Worm (Caenorhabditis elegans) whole organism, L1 larva: ENCODE results near the gene F57G12.2.

Experiments
- Y116A8C.19 ChIP-seq: sonication (generic microtip); optimal IDR thresholded peaks from 2 replicates; lab custom pipeline; 2016; ENCODE audit warnings: missing compliant biosample characterization, missing genetic modification characterization, borderline replicate concordance
- aly-2 ChIP-seq: fragments of 150-350 bp; optimal IDR thresholded peaks from 2 replicates; lab custom pipeline; 2014; ENCODE audit warnings: missing biosample characterization, missing genetic modification characterization
- dpl-1 ChIP-seq, 3 experiments: fragments of 150-350 bp in 2 of 3; sonication (generic microtip) in 1 of 3; optimal IDR thresholded peaks; 2 replicates each; lab custom pipeline; 2014 to 2017; ENCODE audit warnings: missing biosample characterization in 3 of 3, missing genetic modification characterization in 3 of 3, missing genetic modification reagents in 3 of 3
- efl-1 ChIP-seq, 4 experiments: fragments of 150-350 bp; optimal IDR thresholded peaks in 3 of 4; peaks in 1 of 4; 1 replicate in 1 of 4; 2 replicates in 3 of 4; lab custom pipeline; 2014; ENCODE audit warnings: missing biosample characterization in 2 of 4, missing genetic modification characterization in 2 of 4, missing genetic modification reagents in 2 of 4
- fkh-4 ChIP-seq: sonication (generic microtip); optimal IDR thresholded peaks from 2 replicates; lab custom pipeline; 2016; ENCODE audit warnings: missing compliant biosample characterization, missing genetic modification characterization, borderline replicate concordance
- jun-1 ChIP-seq: fragments of 150-350 bp; optimal IDR thresholded peaks from 2 replicates; lab custom pipeline; 2014; ENCODE audit warnings: missing biosample characterization, missing genetic modification reagents, missing genetic modification characterization
- mdl-1 ChIP-seq, 2 experiments: fragments of 150-350 bp; optimal IDR thresholded peaks; 2 replicates each; lab custom pipeline; 2014 to 2017; ENCODE audit warnings: missing biosample characterization in 2 of 2, missing genetic modification characterization in 2 of 2, inconsistent platforms in 1 of 2
- snpc-4 ChIP-seq: fragments of 150-350 bp; optimal IDR thresholded peaks from 2 replicates; lab custom pipeline; 2014; ENCODE audit warnings: missing biosample characterization, missing genetic modification characterization
- tbx-2 ChIP-seq: sonication (generic microtip); optimal IDR thresholded peaks from 2 replicates; lab custom pipeline; 2016; ENCODE audit warnings: missing genetic modification characterization, missing compliant biosample characterization
- unc-62 ChIP-seq: fragments of 150-350 bp; optimal IDR thresholded peaks from 2 replicates; lab custom pipeline; 2014; ENCODE audit warnings: missing biosample characterization, missing genetic modification reagents, missing genetic modification characterization
- ztf-4 ChIP-seq: fragments of 150-350 bp; optimal IDR thresholded peaks from 2 replicates; lab custom pipeline; 2014; ENCODE audit warnings: missing biosample characterization, missing genetic modification characterization

ce11 chrX:12179817-12180384 is 20.0 kb upstream of the F57G12.2 start:
- TF ChIP-seq unc-62 (no peak), aly-2 (tag; lab: Kevin White, UChicago) (no peak), jun-1 (tag; lab: Kevin White, UChicago) (no peak), dpl-1 (GFP tag; optimal IDR thresholded peaks at IDR 0.05; lab: Kevin White, UChicago) (no peak), Y116A8C.19 (no peak), efl-1 (optimal IDR thresholded peaks at IDR 0.05; lab: Kevin White, UChicago) (no peak), efl-1 (GFP tag; optimal IDR thresholded peaks at IDR 0.05 in 1 of 2; lab: Kevin White, UChicago) (peak in 1 of 2 experiments; percentile 56), ztf-4 (tag; lab: Kevin White, UChicago) (no peak), mdl-1 (tag; optimal IDR thresholded peaks at IDR 0.05; lab: Kevin White, UChicago) (no peak), fkh-4 (tag; lab: Kevin White, UChicago) (no peak), snpc-4 (tag; lab: Kevin White, UChicago) (no peak), tbx-2 (tag; lab: Kevin White, UChicago) (no peak)
